Fruit fly (Drosophila melanogaster) whole organism, wandering third instar larva: Measurements from ENCODE around the gene brat.

Source experiments
- N ChIP-seq: fragments of >200 bp; optimal IDR thresholded peaks from 2 replicates; lab custom pipeline; 2018; ENCODE audit warnings: missing biosample characterization, missing external identifiers, missing genetic modification characterization
- woc ChIP-seq: sonication (Bioruptor generic); optimal IDR thresholded peaks from 2 replicates; lab custom pipeline; 2016; ENCODE audit warnings: missing biosample characterization, mild to moderate bottlenecking, missing genetic modification characterization

- TF ChIP-seq woc (GFP tag; lab: Kevin White, UChicago) (no peak), N (GFP tag; lab: Kevin White, UChicago) (no peak)
Observed at dm6 chr2L:19140257-19140983, 6.8 kb downstream of the brat start.
